Fruit fly (Drosophila melanogaster): Measurements from ENCODE around the gene CG6171.

Gene CG6171

DNA sequence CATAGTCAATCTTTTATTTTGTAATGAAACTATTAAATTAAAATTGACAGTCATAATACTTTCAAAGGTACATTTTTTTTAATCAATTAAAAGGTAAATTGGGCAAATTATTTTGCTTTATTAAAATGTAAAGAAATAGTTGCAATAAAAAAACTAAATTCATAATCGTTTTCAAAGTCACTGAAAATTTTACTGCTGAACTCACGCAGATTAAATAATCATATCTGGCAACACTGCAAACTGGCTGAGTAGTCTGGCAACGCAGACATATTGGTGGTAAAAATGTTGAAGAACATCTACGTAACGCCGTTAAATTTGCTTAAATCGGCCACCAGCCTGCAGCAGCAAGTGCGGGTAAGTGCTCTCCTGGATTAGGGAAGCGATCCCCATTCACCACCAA, 33.2 kb downstream of the CG6171 start, which contains the start of gene mRpL9 (continued):
- no peak for TF ChIP-seq CG31365 (tag; optimal IDR thresholded peaks at IDR 0.05)
- peak; percentile 34 for TF ChIP-seq CG2712 (tag; optimal IDR thresholded peaks at IDR 0.05)
- TF ChIP-seq NFAT (GFP tag; IDR thresholded peaks at IDR 0.05): no peak
- TF ChIP-seq Pdp1 (GFP tag; optimal IDR thresholded peaks at IDR 0.05): peak in 1 of 2 experiments; percentile 93
- TF ChIP-seq CG2120 (GFP tag; optimal IDR thresholded peaks at IDR 0.05): peak; percentile 59
- TF ChIP-seq CG11398 (GFP tag; optimal IDR thresholded peaks at IDR 0.05): no peak
- peak; percentile 52 for TF ChIP-seq CG15514 (GFP tag; optimal IDR thresholded peaks at IDR 0.05)
- no peak for TF ChIP-seq otp (GFP tag; IDR thresholded peaks at IDR 0.05)
- no peak for TF ChIP-seq peb (GFP tag; IDR thresholded peaks at IDR 0.05)
- no peak for TF ChIP-seq psq (GFP tag; optimal IDR thresholded peaks at IDR 0.05)
- TF ChIP-seq CG2875 (GFP tag; optimal IDR thresholded peaks at IDR 0.05): no peak
- TF ChIP-seq ara (GFP tag; IDR thresholded peaks at IDR 0.05): no peak
- peak; percentile 5 for TF ChIP-seq CG12744 (GFP tag; optimal IDR thresholded peaks at IDR 0.05)
- no peak for TF ChIP-seq ab (GFP tag; optimal IDR thresholded peaks at IDR 0.05)
- peak; percentile 24; the same call in 1 of the 2 replicates for TF ChIP-seq lmd (GFP tag; IDR thresholded peaks at IDR 0.05)
- TF ChIP-seq CG33213 (GFP tag; optimal IDR thresholded peaks at IDR 0.05): no peak
- TF ChIP-seq knrl (GFP tag; IDR thresholded peaks at IDR 0.05; ENCODE audit: partially characterized antibody): peak; percentile 44; the same call in 1 of the 3 replicates
- peak; percentile 20 for TF ChIP-seq tin (GFP tag; optimal IDR thresholded peaks at IDR 0.05)
- no peak for TF ChIP-seq inv (GFP tag; IDR thresholded peaks at IDR 0.05; ENCODE audit: partially characterized antibody)
- peak; percentile 68 for TF ChIP-seq BEAF-32 (GFP tag; optimal IDR thresholded peaks at IDR 0.05)
- TF ChIP-seq CG8281 (tag; optimal IDR thresholded peaks at IDR 0.05): no peak
- peak; percentile 30 for TF ChIP-seq CG13624 (GFP tag; optimal IDR thresholded peaks at IDR 0.05)
- no peak for TF ChIP-seq CG4820 (GFP tag; optimal IDR thresholded peaks at IDR 0.05)
- TF ChIP-seq CG18011 (GFP tag; optimal IDR thresholded peaks at IDR 0.05): peak; percentile 11
- TF ChIP-seq dpn (GFP tag; optimal IDR thresholded peaks at IDR 0.05): peak in 1 of 2 experiments; percentile 34
- peak; percentile 95 for TF ChIP-seq CG3995 (GFP tag; optimal IDR thresholded peaks at IDR 0.05)
- peak; percentile 39 for TF ChIP-seq CoRest (tag; optimal IDR thresholded peaks at IDR 0.05)
- no peak for TF ChIP-seq CG32767 (GFP tag; IDR thresholded peaks at IDR 0.05)
- peak; percentile 0 for TF ChIP-seq CG9727 (GFP tag; optimal IDR thresholded peaks at IDR 0.05)
- TF ChIP-seq nmo (GFP tag; optimal IDR thresholded peaks at IDR 0.05): peak; percentile 34
- no peak for TF ChIP-seq CG7271 (tag; optimal IDR thresholded peaks at IDR 0.05)
- peak; percentile 31 for TF ChIP-seq CG30020 (tag; optimal IDR thresholded peaks at IDR 0.05)
- peak; percentile 98 for TF ChIP-seq CG31441 (GFP tag; IDR thresholded peaks at IDR 0.05)
- peak; percentile 61 for TF ChIP-seq CG1603 (tag; optimal IDR thresholded peaks at IDR 0.05)
- TF ChIP-seq NfI (GFP tag; optimal IDR thresholded peaks at IDR 0.05): peak; percentile 4
- no peak for TF ChIP-seq CG14965 (GFP tag; optimal IDR thresholded peaks at IDR 0.05; ENCODE audit: borderline replicate concordance)
- TF ChIP-seq CG3163 (GFP tag; optimal IDR thresholded peaks at IDR 0.05): no peak
- no peak for TF ChIP-seq Xbp1 (GFP tag; optimal IDR thresholded peaks at IDR 0.05)
- TF ChIP-seq B-H2 (GFP tag; optimal IDR thresholded peaks at IDR 0.05): no peak
- TF ChIP-seq CkIIα-i1 (GFP tag; IDR thresholded peaks at IDR 0.05): no peak
- TF ChIP-seq Nf-YC (tag; optimal IDR thresholded peaks at IDR 0.05): peak; percentile 26
- peak; percentile 60 for TF ChIP-seq CG9932 (GFP tag; IDR thresholded peaks at IDR 0.05)
- TF ChIP-seq CG12391 (tag; optimal IDR thresholded peaks at IDR 0.05): peak; percentile 42
- peak; percentile 63 for TF ChIP-seq slbo (GFP tag; IDR thresholded peaks at IDR 0.05)
- no peak for TF ChIP-seq vnd (GFP tag; IDR thresholded peaks at IDR 0.05; ENCODE audit: partially characterized antibody)
- no peak for TF ChIP-seq Kr (GFP tag; optimal IDR thresholded peaks at IDR 0.05)
- TF ChIP-seq Med (GFP tag): peak; percentile 78
- TF ChIP-seq Six4 (GFP tag; optimal IDR thresholded peaks at IDR 0.05): no peak
- no peak for TF ChIP-seq CG1602 (GFP tag; optimal IDR thresholded peaks at IDR 0.05)
- TF ChIP-seq Lim3 (GFP tag; IDR thresholded peaks at IDR 0.05): no peak
- peak; percentile 48 for TF ChIP-seq stwl (tag; optimal IDR thresholded peaks at IDR 0.05)

Data from whole organism, embryonic.